Fruit fly (Drosophila melanogaster) whole organism, embryonic: ENCODE data around the gene RhoGAP93B.
A peak's percentile ranks its signal among the peaks of the same experiment; 100 is the strongest.

ENCODE experiments used
- Atf3 ChIP-seq: fragments of 200-800 bp; sonication (Bioruptor generic); optimal IDR thresholded peaks from 3 replicates; lab custom pipeline; 2016; ENCODE audit warnings: missing biosample characterization, missing genetic modification characterization
- B-H2 ChIP-seq: fragments of 200-800 bp; sonication (Bioruptor generic); optimal IDR thresholded peaks from 2 replicates; lab custom pipeline; 2018; ENCODE audit warnings: missing biosample characterization, mild to moderate bottlenecking, missing genetic modification characterization
- Bgb ChIP-seq: fragments of 200-800 bp; sonication (Bioruptor generic); IDR thresholded peaks from 2 replicates; pipeline ENCODE4 v1.3.6; 2022; ENCODE audit warnings: missing biosample characterization, missing genetic modification characterization; ENCODE audit not compliant: partially characterized antibody
- CG10431 ChIP-seq: fragments of 200-800 bp; sonication (Bioruptor generic); optimal IDR thresholded peaks from 3 replicates; lab custom pipeline; 2018; ENCODE audit warnings: missing biosample characterization, mild to moderate bottlenecking, missing genetic modification characterization
- CG11695 ChIP-seq: fragments of 200-800 bp; sonication (Bioruptor generic); IDR thresholded peaks from 3 replicates; pipeline ENCODE4 v1.3.6; 2022; ENCODE audit warnings: missing biosample characterization, missing genetic modification characterization
- CG12236 ChIP-seq: fragments of 200-800 bp; sonication (Bioruptor generic); optimal IDR thresholded peaks from 2 replicates; lab custom pipeline; 2016; ENCODE audit warnings: missing biosample characterization, missing genetic modification characterization
- CG12391 ChIP-seq: fragments of 200-800 bp; sonication (Bioruptor generic); optimal IDR thresholded peaks from 3 replicates; lab custom pipeline; 2018; ENCODE audit warnings: missing biosample characterization, mild to moderate bottlenecking, missing genetic modification characterization, moderate library complexity
- CG14014 ChIP-seq: fragments of 200-800 bp; sonication (Bioruptor generic); IDR thresholded peaks from 2 replicates; pipeline ENCODE4 v1.3.6; 2022; ENCODE audit warnings: missing biosample characterization, missing genetic modification characterization
- CG2129 ChIP-seq: fragments of 200-800 bp; sonication (Bioruptor generic); IDR thresholded peaks from 2 replicates; pipeline ENCODE4 v1.3.6; 2022; ENCODE audit warnings: missing biosample characterization, missing genetic modification characterization; ENCODE audit not compliant: partially characterized antibody
- CG2889 ChIP-seq: fragments of 200-800 bp; sonication (Bioruptor generic); IDR thresholded peaks from 3 replicates; pipeline ENCODE4 v1.3.6; 2022; ENCODE audit warnings: missing biosample characterization, missing genetic modification characterization
- CG30431 ChIP-seq: fragments of 200-800 bp; sonication (Bioruptor generic); optimal IDR thresholded peaks from 2 replicates; lab custom pipeline; 2017; ENCODE audit warnings: missing biosample characterization, missing genetic modification characterization
- CG6175 ChIP-seq: fragments of 200-800 bp; sonication (Bioruptor generic); IDR thresholded peaks from 3 replicates; pipeline ENCODE4 v1.3.6; 2022; ENCODE audit warnings: missing biosample characterization, missing genetic modification characterization
- CG7928 ChIP-seq: fragments of 200-800 bp; sonication (Bioruptor generic); optimal IDR thresholded peaks from 2 replicates; lab custom pipeline; 2017; ENCODE audit warnings: missing biosample characterization, mild to moderate bottlenecking, missing genetic modification characterization
- CG9727 ChIP-seq: fragments of 200-800 bp; sonication (Bioruptor generic); optimal IDR thresholded peaks from 3 replicates; lab custom pipeline; 2017; ENCODE audit warnings: missing biosample characterization, mild to moderate bottlenecking, missing genetic modification characterization
- D ChIP-seq, 2 experiments: fragments of 200-800 bp in 1 of 2; fragments of >200 bp in 1 of 2; sonication (Bioruptor generic) in 1 of 2; optimal IDR thresholded peaks; 2 replicates in 1 of 2; 3 replicates in 1 of 2; lab custom pipeline; 2017; ENCODE audit warnings: mild to moderate bottlenecking in 1 of 2, missing biosample characterization in 1 of 2, missing genetic modification characterization in 1 of 2, missing genetic modification reagents in 1 of 2
- Dbx ChIP-seq: fragments of 200-800 bp; sonication (Bioruptor generic); IDR thresholded peaks from 3 replicates; pipeline ENCODE4 v1.3.6; 2022; ENCODE audit warnings: missing biosample characterization, missing genetic modification characterization
- Doc3 ChIP-seq: fragments of 200-800 bp; sonication (Bioruptor generic); IDR thresholded peaks from 3 replicates; pipeline ENCODE4 v1.3.6; 2022; ENCODE audit warnings: missing biosample characterization, missing genetic modification characterization; ENCODE audit not compliant: partially characterized antibody
- E2f2 ChIP-seq: fragments of 200-800 bp; sonication (Bioruptor generic); IDR thresholded peaks from 2 replicates; pipeline ENCODE4 v1.3.6; 2022; ENCODE audit warnings: missing biosample characterization, missing genetic modification characterization
- Ets65A ChIP-seq: fragments of 200-800 bp; sonication (Bioruptor generic); peaks from one replicate; lab custom pipeline; 2016; ENCODE audit warnings: missing biosample characterization, missing genetic modification characterization
- Ets97D ChIP-seq: fragments of 200-800 bp; sonication (Bioruptor generic); optimal IDR thresholded peaks from 3 replicates; lab custom pipeline; 2016; ENCODE audit warnings: missing biosample characterization, missing genetic modification characterization
- Hsf ChIP-seq: fragments of 200-800 bp; sonication (Bioruptor generic); optimal IDR thresholded peaks from 3 replicates; lab custom pipeline; 2016; ENCODE audit warnings: missing biosample characterization, missing genetic modification characterization
- Med ChIP-seq: fragments of 200-800 bp; sonication (Bioruptor generic); peaks from one replicate; lab custom pipeline; 2016; ENCODE audit warnings: missing biosample characterization, missing genetic modification characterization, mild to moderate bottlenecking, inconsistent platforms, moderate library complexity
- NC2α ChIP-seq: fragments of 200-800 bp; sonication (Bioruptor generic); optimal IDR thresholded peaks from 2 replicates; lab custom pipeline; 2016; ENCODE audit warnings: missing biosample characterization, missing genetic modification characterization
- NC2β ChIP-seq: fragments of 200-800 bp; sonication (Bioruptor generic); optimal IDR thresholded peaks from 2 replicates; lab custom pipeline; 2016; ENCODE audit warnings: missing biosample characterization, missing genetic modification characterization
- Oli ChIP-seq: fragments of 200-800 bp; sonication (Bioruptor generic); optimal IDR thresholded peaks from 2 replicates; lab custom pipeline; 2018; ENCODE audit warnings: missing biosample characterization, mild to moderate bottlenecking, missing genetic modification characterization, moderate library complexity
- PHDP ChIP-seq: fragments of 200-800 bp; sonication (Bioruptor generic); optimal IDR thresholded peaks from 3 replicates; lab custom pipeline; 2018; ENCODE audit warnings: missing biosample characterization, mild to moderate bottlenecking, missing genetic modification characterization, moderate library complexity
- Pdp1 ChIP-seq, 2 experiments: fragments of 200-800 bp; sonication (Bioruptor generic); optimal IDR thresholded peaks; 3 replicates each; lab custom pipeline; 2016; ENCODE audit warnings: missing biosample characterization in 2 of 2, missing genetic modification characterization in 2 of 2, mild to moderate bottlenecking in 1 of 2, moderate library complexity in 1 of 2
- Rfx ChIP-seq: fragments of 200-800 bp; sonication (Bioruptor generic); IDR thresholded peaks from 2 replicates; pipeline ENCODE4 v1.3.6; 2022; ENCODE audit warnings: missing biosample characterization, missing genetic modification characterization
- Six4 ChIP-seq: fragments of 200-800 bp; sonication (Bioruptor generic); optimal IDR thresholded peaks from 2 replicates; lab custom pipeline; 2016; ENCODE audit warnings: missing biosample characterization, missing genetic modification characterization
- Taf1 ChIP-seq: fragments of 200-800 bp; sonication (Bioruptor generic); IDR thresholded peaks from 2 replicates; pipeline ENCODE4 v1.3.6; 2022; ENCODE audit warnings: missing biosample characterization, missing genetic modification characterization
- Tbp ChIP-seq: fragments of >200 bp; optimal IDR thresholded peaks from 2 replicates; lab custom pipeline; 2018; ENCODE audit warnings: missing biosample characterization, missing genetic modification characterization
- bigmax ChIP-seq: fragments of 200-800 bp; sonication (Bioruptor generic); optimal IDR thresholded peaks from 2 replicates; lab custom pipeline; 2018; ENCODE audit warnings: missing biosample characterization, mild to moderate bottlenecking, missing genetic modification characterization
- caup ChIP-seq: fragments of 200-800 bp; sonication (Bioruptor generic); optimal IDR thresholded peaks from 3 replicates; lab custom pipeline; 2017; ENCODE audit warnings: missing biosample characterization, mild to moderate bottlenecking, missing genetic modification characterization, moderate library complexity; ENCODE audit not compliant: severe bottlenecking
- crp ChIP-seq, 2 experiments: fragments of 200-800 bp; sonication (Bioruptor generic); optimal IDR thresholded peaks; 2 replicates in 1 of 2; 3 replicates in 1 of 2; lab custom pipeline; 2017; ENCODE audit warnings: missing biosample characterization in 2 of 2, missing genetic modification characterization in 2 of 2, mild to moderate bottlenecking in 1 of 2, moderate library complexity in 1 of 2
- danr ChIP-seq: fragments of 200-800 bp; sonication (Bioruptor generic); IDR thresholded peaks from 2 replicates; pipeline ENCODE4 v1.3.6; 2022; ENCODE audit warnings: missing biosample characterization, missing genetic modification characterization
- gt ChIP-seq: fragments of 200-800 bp; sonication (Bioruptor generic); IDR thresholded peaks from 2 replicates; pipeline ENCODE4 v1.3.6; 2022; ENCODE audit warnings: missing biosample characterization, missing genetic modification characterization
- hb ChIP-seq: fragments of 200-800 bp; sonication (Bioruptor generic); IDR thresholded peaks from 3 replicates; pipeline ENCODE4 v1.3.6; 2022; ENCODE audit warnings: missing biosample characterization, missing genetic modification characterization; ENCODE audit not compliant: partially characterized antibody
- luna ChIP-seq: fragments of 200-800 bp; sonication (Bioruptor generic); optimal IDR thresholded peaks from 2 replicates; lab custom pipeline; 2016; ENCODE audit warnings: missing biosample characterization, missing genetic modification characterization
- p53 ChIP-seq: fragments of 200-800 bp; sonication (Bioruptor generic); optimal IDR thresholded peaks from 2 replicates; lab custom pipeline; 2016; ENCODE audit warnings: missing biosample characterization, missing genetic modification characterization
- pho ChIP-seq: fragments of 200-800 bp; sonication (Bioruptor generic); optimal IDR thresholded peaks from 2 replicates; lab custom pipeline; 2016; ENCODE audit warnings: missing biosample characterization, missing genetic modification characterization
- prd ChIP-seq, 3 experiments: fragments of >200 bp in 2 of 3; fragments of 200-800 bp in 1 of 3; sonication (Bioruptor generic) in 1 of 3; optimal IDR thresholded peaks in 2 of 3; IDR thresholded peaks in 1 of 3; 2 replicates in 2 of 3; 3 replicates in 1 of 3; pipeline versions ENCODE4 v1.3.6 to Lab custom; 2017 to 2022; ENCODE audit warnings: missing biosample characterization in 1 of 3, missing genetic modification characterization in 1 of 3
- ro ChIP-seq: fragments of 200-800 bp; sonication (Bioruptor generic); IDR thresholded peaks from 2 replicates; pipeline ENCODE4 v1.3.6; 2022; ENCODE audit warnings: missing biosample characterization, missing genetic modification characterization
- row ChIP-seq: fragments of 200-800 bp; sonication (Bioruptor generic); IDR thresholded peaks from 3 replicates; pipeline ENCODE4 v1.3.6; 2022; ENCODE audit warnings: missing biosample characterization, missing genetic modification characterization
- schlank ChIP-seq: fragments of 200-800 bp; sonication (Bioruptor generic); optimal IDR thresholded peaks from 2 replicates; lab custom pipeline; 2018; ENCODE audit warnings: missing biosample characterization, mild to moderate bottlenecking, missing genetic modification characterization
- shn ChIP-seq: fragments of 200-800 bp; sonication (Bioruptor generic); optimal IDR thresholded peaks from 3 replicates; lab custom pipeline; 2016; ENCODE audit warnings: missing biosample characterization, missing genetic modification characterization
- tgo ChIP-seq: fragments of 200-800 bp; sonication (Bioruptor generic); IDR thresholded peaks from 3 replicates; pipeline ENCODE4 v1.3.6; 2022; ENCODE audit warnings: missing biosample characterization, missing genetic modification characterization
- trh ChIP-seq: fragments of 200-800 bp; sonication (Bioruptor generic); optimal IDR thresholded peaks from 2 replicates; lab custom pipeline; 2016; ENCODE audit warnings: missing biosample characterization, missing genetic modification characterization
- unc-4 ChIP-seq: fragments of 200-800 bp; sonication (Bioruptor generic); IDR thresholded peaks from 2 replicates; pipeline ENCODE4 v1.3.6; 2022; ENCODE audit warnings: missing biosample characterization, missing genetic modification characterization; ENCODE audit not compliant: partially characterized antibody
- unpg ChIP-seq: fragments of 200-800 bp; sonication (Bioruptor generic); optimal IDR thresholded peaks from 3 replicates; lab custom pipeline; 2018; ENCODE audit warnings: missing biosample characterization, mild to moderate bottlenecking, missing genetic modification characterization, moderate library complexity

Gene RhoGAP93B

dm6 chr3R:21127352-21127985 lies 29.8 kb upstream of the RhoGAP93B start, which contains the start of the genes slmb and CG5793 (continued):
- TF ChIP-seq CG11695 (GFP tag; lab: Robert Waterston, UW) (no peak), NC2α (GFP tag; lab: Kevin White, UChicago) (no peak), D (optimal IDR thresholded peaks at IDR 0.05; lab: Kevin White, UChicago) (no peak), D (GFP tag; optimal IDR thresholded peaks at IDR 0.05; lab: Kevin White, UChicago) (no peak), Tbp (no peak), crp (GFP tag; optimal IDR thresholded peaks at IDR 0.05; lab: Kevin White, UChicago) (peak; percentile 44 to 92), Atf3 (GFP tag; lab: Kevin White, UChicago) (peak; percentile 57), PHDP (tag; lab: Kevin White, UChicago) (peak; percentile 31), trh (GFP tag; lab: Kevin White, UChicago) (peak; percentile 33), Ets65A (GFP tag; lab: Kevin White, UChicago) (peak; percentile 93), CG12391 (peak; percentile 34), Ets97D (GFP tag; lab: Kevin White, UChicago) (peak; percentile 76), shn (GFP tag; lab: Kevin White, UChicago) (peak; percentile 72), Bgb (GFP tag; lab: Robert Waterston, UW) (peak; percentile 59), Pdp1 (GFP tag; optimal IDR thresholded peaks at IDR 0.05; lab: Kevin White, UChicago) (peak; percentile 39 to 99), Six4 (GFP tag; lab: Kevin White, UChicago) (peak; percentile 11), luna (GFP tag; lab: Kevin White, UChicago) (peak; percentile 9), caup (GFP tag; lab: Kevin White, UChicago) (peak; percentile 42), E2f2 (GFP tag; lab: Robert Waterston, UW) (peak; percentile 63), bigmax (GFP tag; lab: Kevin White, UChicago) (peak; percentile 46), NC2β (GFP tag; lab: Kevin White, UChicago) (peak; percentile 29), B-H2 (GFP tag; lab: Kevin White, UChicago) (peak; percentile 34), CG30431 (GFP tag; lab: Kevin White, UChicago) (no peak), unpg (GFP tag; lab: Kevin White, UChicago) (peak; percentile 33), hb (GFP tag; lab: Robert Waterston, UW) (no peak), unc-4 (GFP tag; lab: Robert Waterston, UW) (peak; percentile 72), CG6175 (GFP tag; lab: Robert Waterston, UW) (no peak), CG2129 (GFP tag; lab: Robert Waterston, UW) (0 out of 2 replicates have a peak, but pooled peaks have one; percentile 13), pho (peak; percentile 72), CG2889 (no peak), Dbx (peak; percentile 57; the same call in 2 of the 3 replicates), prd (optimal IDR thresholded peaks at IDR 0.05; lab: Kevin White, UChicago) (no peak), prd (GFP tag; IDR thresholded peaks at IDR 0.05; lab: Robert Waterston, UW) (peak; percentile 52; the same call in 1 of the 3 replicates), tgo (GFP tag; lab: Robert Waterston, UW) (no peak; the same call in 2 of the 3 replicates), Doc3 (GFP tag; lab: Robert Waterston, UW) (peak; percentile 58), Med (GFP tag; lab: Kevin White, UChicago) (peak; percentile 94), ro (GFP tag; lab: Robert Waterston, UW) (no peak), danr (no peak), schlank (tag; lab: Kevin White, UChicago) (no peak), p53 (peak; percentile 24), CG14014 (0 out of 2 replicates have a peak, but pooled peaks have one; percentile 32), CG12236 (GFP tag; lab: Kevin White, UChicago) (no peak), gt (GFP tag; lab: Robert Waterston, UW) (no peak), Hsf (GFP tag; lab: Kevin White, UChicago) (peak; percentile 35), row (GFP tag; lab: Robert Waterston, UW) (peak; percentile 59), Oli (tag; lab: Kevin White, UChicago) (peak; percentile 13), CG7928 (no peak), Rfx (GFP tag; lab: Robert Waterston, UW) (peak; percentile 46), CG9727 (peak; percentile 49), Taf1 (GFP tag; lab: Robert Waterston, UW) (no peak), CG10431 (GFP tag; lab: Kevin White, UChicago) (peak; percentile 73)
